Worm (Caenorhabditis elegans): ENCODE data around the gene M04D8.5.

The M04D8.5 gene

DNA sequence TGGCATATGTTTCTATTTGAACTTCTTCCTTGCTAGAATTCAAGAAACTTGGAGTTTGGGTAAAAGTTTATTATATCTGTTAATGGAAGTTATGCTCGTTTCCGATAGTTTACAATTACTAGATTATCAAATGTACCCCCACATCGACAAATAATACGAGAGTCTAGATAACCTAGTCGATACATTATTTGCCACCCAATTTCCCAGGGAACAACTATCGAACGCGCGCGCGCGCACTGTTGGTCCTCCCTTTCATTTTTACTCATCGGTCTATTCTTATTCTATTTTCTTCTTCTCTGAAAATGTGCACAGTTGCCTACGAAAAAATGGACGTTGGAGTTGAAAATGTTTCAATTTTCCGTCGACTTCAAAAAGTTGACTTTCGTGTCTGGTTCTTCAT, 27.5 kb upstream of the M04D8.5 start, which contains the start of gene T16G12.13:
TSS of gene T16G12.13 (plus strand) at position 293 of the 400 bp plus-strand sequence.
- no peak for TF ChIP-seq nhr-11 (tag; optimal IDR thresholded peaks at IDR 0.05)
- TF ChIP-seq nhr-6 (tag; optimal IDR thresholded peaks at IDR 0.05), result no peak
- TF ChIP-seq nhr-25 (tag; optimal IDR thresholded peaks at IDR 0.05), result no peak
- no peak for TF ChIP-seq crh-2 (tag; optimal IDR thresholded peaks at IDR 0.05)
- TF ChIP-seq sma-3 (GFP tag; optimal IDR thresholded peaks at IDR 0.05), result no peak
- no peak for TF ChIP-seq ztf-4 (tag; optimal IDR thresholded peaks at IDR 0.05)
- TF ChIP-seq nhr-21 (tag; optimal IDR thresholded peaks at IDR 0.05), result no peak
- no peak for TF ChIP-seq sma-9 (GFP tag; optimal IDR thresholded peaks at IDR 0.05)
- no peak for TF ChIP-seq sma-9 (tag; optimal IDR thresholded peaks at IDR 0.05)
- TF ChIP-seq ceh-16 (tag; optimal IDR thresholded peaks at IDR 0.05), result no peak
- TF ChIP-seq mab-5 (tag; optimal IDR thresholded peaks at IDR 0.05), result no peak
- TF ChIP-seq unc-62 (GFP tag; optimal IDR thresholded peaks at IDR 0.05), result no peak

DNA sequence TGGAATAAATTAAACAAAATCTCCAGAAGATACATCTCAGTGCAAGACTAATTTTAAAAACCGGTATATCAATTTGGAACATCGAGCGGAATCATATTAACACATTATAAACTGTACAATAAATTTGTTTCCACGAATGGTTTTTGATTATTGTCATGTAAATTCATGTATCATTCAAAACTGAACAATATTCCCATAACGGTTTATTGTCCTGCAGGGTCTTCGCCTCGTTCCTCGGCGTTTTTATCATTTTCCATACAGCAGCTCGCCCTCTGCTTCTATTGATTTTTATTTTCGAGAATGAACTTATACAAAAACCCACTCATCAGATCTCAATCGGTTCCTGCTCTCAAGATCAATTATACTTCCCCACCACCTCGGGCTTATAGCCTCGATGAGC, 25.9 kb upstream of the M04D8.5 start, which contains the start of gene T16G12.8:
TSS of gene T16G12.8 (plus strand) at position 301 of the 400 bp plus-strand sequence.
- TF ChIP-seq peb-1 (tag; optimal IDR thresholded peaks at IDR 0.05), result no peak
- TF ChIP-seq R02D3.7 (tag; optimal IDR thresholded peaks at IDR 0.05), result no peak
- TF ChIP-seq gmeb-1 (tag; optimal IDR thresholded peaks at IDR 0.05), result no peak
- TF ChIP-seq elt-3 (tag; optimal IDR thresholded peaks at IDR 0.05), result no peak
- no peak for TF ChIP-seq nhr-129 (tag; optimal IDR thresholded peaks at IDR 0.05)
- no peak for TF ChIP-seq sem-4 (tag; optimal IDR thresholded peaks at IDR 0.05)
- TF ChIP-seq ztf-1 (GFP tag; conservative IDR thresholded peaks at IDR 0.05), result no peak
- no peak for TF ChIP-seq nhr-25 (tag; optimal IDR thresholded peaks at IDR 0.05)
- no peak for TF ChIP-seq Y55F3AM.14 (GFP tag; optimal IDR thresholded peaks at IDR 0.05)
- no peak for TF ChIP-seq unc-55 (GFP tag; optimal IDR thresholded peaks at IDR 0.05)
- no peak for TF ChIP-seq elt-1 (tag; optimal IDR thresholded peaks at IDR 0.05)
- no peak for TF ChIP-seq ama-1 (optimal IDR thresholded peaks at IDR 0.05)
- no peak for TF ChIP-seq sma-3 (GFP tag; optimal IDR thresholded peaks at IDR 0.05)
- TF ChIP-seq ceh-82 (tag; optimal IDR thresholded peaks at IDR 0.05), result no peak
- TF ChIP-seq unc-39 (tag; optimal IDR thresholded peaks at IDR 0.05), result no peak
- no peak for TF ChIP-seq lin-13 (GFP tag; optimal IDR thresholded peaks at IDR 0.05)
- TF ChIP-seq nhr-11 (tag; optimal IDR thresholded peaks at IDR 0.05), result no peak
- TF ChIP-seq F13H6.1 (tag; optimal IDR thresholded peaks at IDR 0.05), result no peak

DNA sequence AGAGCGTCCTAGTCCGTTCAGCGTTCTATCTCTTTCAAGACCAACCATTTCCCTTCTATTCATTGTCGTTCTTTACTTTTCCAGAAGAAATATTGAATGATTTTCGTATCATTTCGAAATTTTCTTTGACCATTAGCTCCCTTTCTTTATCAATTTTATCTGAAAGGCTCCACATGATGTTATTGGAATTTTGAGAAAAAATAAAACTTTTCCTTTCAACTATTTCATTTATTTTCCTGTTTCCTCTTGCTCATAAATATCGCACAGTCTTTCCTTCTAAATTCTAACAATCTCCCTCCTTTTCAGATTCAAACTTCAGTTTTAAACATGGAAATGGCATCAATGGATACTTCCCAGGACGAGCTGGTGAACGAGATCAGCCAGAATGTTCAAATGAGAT, 24.4 kb upstream of the M04D8.5 start, which contains the start of gene T16G12.4:
TSS of gene T16G12.4 (plus strand) at position 301 of the 400 bp plus-strand sequence.
- TF ChIP-seq ama-1 (optimal IDR thresholded peaks at IDR 0.05) (no peak), ztf-1 (GFP tag; conservative IDR thresholded peaks at IDR 0.05) (no peak), elt-3 (tag; optimal IDR thresholded peaks at IDR 0.05) (no peak), nhr-25 (tag; optimal IDR thresholded peaks at IDR 0.05) (no peak), skn-1 (tag; optimal IDR thresholded peaks at IDR 0.05) (no peak), lin-11 (tag; optimal IDR thresholded peaks at IDR 0.05) (no peak), mab-5 (tag; optimal IDR thresholded peaks at IDR 0.05) (no peak), nhr-129 (tag; optimal IDR thresholded peaks at IDR 0.05) (no peak)

DNA sequence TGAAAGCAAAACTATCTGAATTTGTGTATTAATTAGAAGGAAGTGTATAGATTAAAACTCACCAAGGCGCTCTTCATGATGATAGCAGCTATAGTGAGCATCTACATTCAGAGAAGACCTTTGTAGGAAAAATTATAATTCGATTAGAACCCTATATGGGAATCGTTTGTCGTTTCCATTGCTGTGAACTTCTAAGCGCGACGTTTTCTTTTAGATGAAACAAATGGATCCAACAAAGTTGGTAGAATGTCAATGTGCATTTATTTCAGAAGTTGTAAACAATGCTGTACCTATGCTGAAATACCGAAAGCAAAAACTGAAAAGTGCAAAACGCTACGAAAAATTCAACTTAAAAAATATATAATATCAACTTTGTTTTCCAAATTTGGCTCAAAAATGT, 22.9 kb upstream of the M04D8.5 start, which contains the start of gene T16G12.10:
TSS of gene T16G12.10 (minus strand) at position 101 of the 400 bp plus-strand sequence.
- no peak for TF ChIP-seq gmeb-1 (tag; optimal IDR thresholded peaks at IDR 0.05)
- TF ChIP-seq nhr-129 (tag; optimal IDR thresholded peaks at IDR 0.05), result no peak
- TF ChIP-seq elt-1 (tag; optimal IDR thresholded peaks at IDR 0.05), result no peak
- no peak for TF ChIP-seq blmp-1 (tag; optimal IDR thresholded peaks at IDR 0.05; ENCODE audit: insufficient read depth)
- no peak for TF ChIP-seq zag-1 (tag; optimal IDR thresholded peaks at IDR 0.05)
- TF ChIP-seq mbf-1 (tag; optimal IDR thresholded peaks at IDR 0.05), result no peak
- TF ChIP-seq egl-27 (tag; optimal IDR thresholded peaks at IDR 0.05), result no peak
- TF ChIP-seq mdl-1 (tag; optimal IDR thresholded peaks at IDR 0.05), result no peak
- TF ChIP-seq aly-2 (tag; optimal IDR thresholded peaks at IDR 0.05), result no peak
- TF ChIP-seq ztf-11 (tag; optimal IDR thresholded peaks at IDR 0.05), result no peak
- no peak for TF ChIP-seq nhr-237 (tag; optimal IDR thresholded peaks at IDR 0.05)
- TF ChIP-seq ZK546.5 (tag; optimal IDR thresholded peaks at IDR 0.05), result no peak

All from whole organism, L2 larva.